Worm (Caenorhabditis elegans) whole organism, L1 larva: Measurements from ENCODE around the gene Y62H9A.12.

ENCODE experiments used
- C34B4.2 ChIP-seq: sonication (generic microtip); optimal IDR thresholded peaks from 2 replicates; lab custom pipeline; 2017; ENCODE audit warnings: mild to moderate bottlenecking, missing genetic modification characterization, missing compliant biosample characterization
- Y116A8C.19 ChIP-seq: sonication (generic microtip); optimal IDR thresholded peaks from 2 replicates; lab custom pipeline; 2016; ENCODE audit warnings: missing compliant biosample characterization, missing genetic modification characterization, borderline replicate concordance
- aha-1 ChIP-seq: fragments of 150-350 bp; optimal IDR thresholded peaks from 2 replicates; lab custom pipeline; 2014; ENCODE audit warnings: missing biosample characterization, missing genetic modification characterization
- aly-2 ChIP-seq: fragments of 150-350 bp; optimal IDR thresholded peaks from 2 replicates; lab custom pipeline; 2014; ENCODE audit warnings: missing biosample characterization, missing genetic modification characterization
- ceh-82 ChIP-seq, 3 experiments: fragments of 150-350 bp in 1 of 3; sonication (generic microtip) in 2 of 3; optimal IDR thresholded peaks; 2 replicates each; lab custom pipeline; 2014 to 2017; ENCODE audit warnings: missing biosample characterization in 3 of 3, missing genetic modification characterization in 3 of 3
- ceh-90 ChIP-seq: sonication (generic microtip); optimal IDR thresholded peaks from 2 replicates; lab custom pipeline; 2016; ENCODE audit warnings: missing genetic modification characterization, missing compliant biosample characterization
- efl-3 ChIP-seq: fragments of 200-800 bp; sonication (Bioruptor generic); optimal IDR thresholded peaks from 2 replicates; lab custom pipeline; 2018; ENCODE audit warnings: mild to moderate bottlenecking, missing genetic modification characterization, missing compliant biosample characterization
- elt-2 ChIP-seq: sonication (generic microtip); optimal IDR thresholded peaks from 2 replicates; lab custom pipeline; 2016; ENCODE audit warnings: missing genetic modification characterization, mild to moderate bottlenecking, inconsistent platforms, missing compliant biosample characterization, missing genetic modification reagents
- elt-3 ChIP-seq, 6 experiments: fragments of 150-350 bp in 1 of 6; sonication (generic microtip); optimal IDR thresholded peaks; 2 replicates each; lab custom pipeline; 2017 to 2018; ENCODE audit warnings: missing biosample characterization in 6 of 6, missing genetic modification characterization in 6 of 6, inconsistent platforms in 1 of 6
- fos-1 ChIP-seq: fragments of 150-350 bp; optimal IDR thresholded peaks from 2 replicates; lab custom pipeline; 2014; ENCODE audit warnings: missing biosample characterization, missing genetic modification characterization
- grh-1 ChIP-seq: fragments of 200-800 bp; sonication (Bioruptor generic); IDR thresholded peaks from 2 replicates; pipeline ENCODE4 v1.3.6; 2022; ENCODE audit warnings: missing genetic modification reagents, missing genetic modification characterization, missing compliant biosample characterization
- hlh-4 ChIP-seq: sonication (generic microtip); optimal IDR thresholded peaks from 2 replicates; lab custom pipeline; 2016; ENCODE audit warnings: mild to moderate bottlenecking, missing genetic modification characterization, missing compliant biosample characterization
- jun-1 ChIP-seq: fragments of 150-350 bp; optimal IDR thresholded peaks from 2 replicates; lab custom pipeline; 2014; ENCODE audit warnings: missing biosample characterization, missing genetic modification reagents, missing genetic modification characterization
- lin-14 ChIP-seq: fragments of 200-800 bp; sonication (Bioruptor generic); optimal IDR thresholded peaks from 2 replicates; lab custom pipeline; 2018; ENCODE audit warnings: mild to moderate bottlenecking, missing genetic modification characterization, moderate library complexity, missing compliant biosample characterization
- lin-15B ChIP-seq: fragments of 150-350 bp; sonication (generic microtip); optimal IDR thresholded peaks from 3 replicates; lab custom pipeline; 2014; ENCODE audit warnings: missing biosample characterization, missing genetic modification characterization
- lin-35 ChIP-seq, 2 experiments: fragments of 150-350 bp; optimal IDR thresholded peaks; 2 replicates each; lab custom pipeline; 2014; ENCODE audit warnings: missing biosample characterization in 2 of 2, missing genetic modification characterization in 2 of 2, missing genetic modification reagents in 2 of 2
- lsy-2 ChIP-seq, 2 experiments: fragments of 150-350 bp; optimal IDR thresholded peaks; 2 replicates each; lab custom pipeline; 2014; ENCODE audit warnings: missing biosample characterization in 2 of 2, missing genetic modification characterization in 2 of 2
- mdl-1 ChIP-seq, 2 experiments: fragments of 150-350 bp; optimal IDR thresholded peaks; 2 replicates each; lab custom pipeline; 2014 to 2017; ENCODE audit warnings: missing biosample characterization in 2 of 2, missing genetic modification characterization in 2 of 2, inconsistent platforms in 1 of 2
- nhr-19 ChIP-seq: fragments of 200-800 bp; sonication (Bioruptor generic); conservative IDR thresholded peaks from 2 replicates; pipeline ENCODE4 v1.3.6; 2022; ENCODE audit warnings: missing genetic modification characterization, missing compliant biosample characterization
- nhr-20 ChIP-seq: sonication (generic microtip); optimal IDR thresholded peaks from 2 replicates; lab custom pipeline; 2016; ENCODE audit warnings: mild to moderate bottlenecking, missing genetic modification characterization, missing compliant biosample characterization
- nhr-71 ChIP-seq: sonication (generic microtip); optimal IDR thresholded peaks from 2 replicates; lab custom pipeline; 2016; ENCODE audit warnings: mild to moderate bottlenecking, missing genetic modification characterization, moderate library complexity, missing compliant biosample characterization
- nhr-77 ChIP-seq: fragments of 150-350 bp; optimal IDR thresholded peaks from 2 replicates; lab custom pipeline; 2014; ENCODE audit warnings: missing biosample characterization, missing genetic modification characterization
- nhr-84 ChIP-seq: sonication (generic microtip); optimal IDR thresholded peaks from 2 replicates; lab custom pipeline; 2017; ENCODE audit warnings: missing biosample characterization, missing genetic modification characterization
- nhr-85 ChIP-seq: sonication (generic microtip); peaks from one replicate; lab custom pipeline; 2016; ENCODE audit warnings: missing genetic modification characterization, inconsistent platforms, missing compliant biosample characterization
- pqm-1 ChIP-seq: sonication (generic microtip); optimal IDR thresholded peaks from 3 replicates; lab custom pipeline; 2017; ENCODE audit warnings: missing biosample characterization, missing genetic modification characterization
- snpc-4 ChIP-seq: fragments of 150-350 bp; optimal IDR thresholded peaks from 2 replicates; lab custom pipeline; 2014; ENCODE audit warnings: missing biosample characterization, missing genetic modification characterization
- snu-23 ChIP-seq: sonication (generic microtip); optimal IDR thresholded peaks from 2 replicates; lab custom pipeline; 2016; ENCODE audit warnings: missing genetic modification characterization, missing compliant biosample characterization
- sox-4 ChIP-seq: sonication (generic microtip); optimal IDR thresholded peaks from 2 replicates; lab custom pipeline; 2016; ENCODE audit warnings: missing genetic modification characterization, missing compliant biosample characterization
- tbx-2 ChIP-seq: sonication (generic microtip); optimal IDR thresholded peaks from 2 replicates; lab custom pipeline; 2016; ENCODE audit warnings: missing genetic modification characterization, missing compliant biosample characterization
- unc-62 ChIP-seq: fragments of 150-350 bp; optimal IDR thresholded peaks from 2 replicates; lab custom pipeline; 2014; ENCODE audit warnings: missing biosample characterization, missing genetic modification reagents, missing genetic modification characterization
- xbp-1 ChIP-seq: sonication (generic microtip); optimal IDR thresholded peaks from 2 replicates; lab custom pipeline; 2016; ENCODE audit warnings: missing genetic modification characterization, missing compliant biosample characterization
- ztf-11 ChIP-seq, 2 experiments: sonication (generic microtip); optimal IDR thresholded peaks; 2 replicates each; lab custom pipeline; 2016 to 2017; ENCODE audit warnings: missing genetic modification characterization in 2 of 2, missing biosample characterization in 1 of 2, missing compliant biosample characterization in 1 of 2

Y62H9A.12 gene

ce11 chrX:11964555-11964954, 50.6 kb downstream of the Y62H9A.12 start:
- TF ChIP-seq sox-4 (no peak), ztf-11 (tag; optimal IDR thresholded peaks at IDR 0.05; lab: Kevin White, UChicago) (no peak), xbp-1 (no peak), pqm-1 (tag; lab: Kevin White, UChicago) (peak; percentile 55), mdl-1 (tag; optimal IDR thresholded peaks at IDR 0.05; lab: Kevin White, UChicago) (no peak), elt-3 (tag; optimal IDR thresholded peaks at IDR 0.05; lab: Kevin White, UChicago) (peak in 5 of 6 experiments; percentile 14 to 93 (median 86)), lsy-2 (tag; optimal IDR thresholded peaks at IDR 0.05; lab: Kevin White, UChicago) (peak in 1 of 2 experiments; percentile 2), fos-1 (tag; lab: Kevin White, UChicago) (no peak), efl-3 (GFP tag; lab: Kevin White, UChicago) (no peak), elt-2 (tag; lab: Kevin White, UChicago) (peak; percentile 67), nhr-77 (tag; lab: Kevin White, UChicago) (no peak), tbx-2 (tag; lab: Kevin White, UChicago) (no peak), aly-2 (tag; lab: Kevin White, UChicago) (no peak), lin-15B (no peak), jun-1 (tag; lab: Kevin White, UChicago) (no peak), aha-1 (tag; lab: Kevin White, UChicago) (no peak), nhr-71 (tag; lab: Kevin White, UChicago) (peak; percentile 38), snpc-4 (tag; lab: Kevin White, UChicago) (no peak), lin-14 (GFP tag; lab: Kevin White, UChicago) (peak; percentile 47), unc-62 (GFP tag; lab: Kevin White, UChicago) (no peak), grh-1 (GFP tag; lab: Robert Waterston, UW) (no peak), ceh-82 (tag; optimal IDR thresholded peaks at IDR 0.05; lab: Kevin White, UChicago) (no peak), nhr-19 (peak; percentile 3; the same call in 1 of the 2 replicates), Y116A8C.19 (tag; lab: Kevin White, UChicago) (no peak)

ce11 chrX:11965163-11965562, 51.2 kb downstream of the Y62H9A.12 start:
- TF ChIP-seq nhr-20 (tag; lab: Kevin White, UChicago): peak; percentile 64
- TF ChIP-seq snu-23 (GFP tag; lab: Kevin White, UChicago): peak; percentile 13
- TF ChIP-seq lin-14 (GFP tag; lab: Kevin White, UChicago): peak; percentile 53
- TF ChIP-seq grh-1 (GFP tag; lab: Robert Waterston, UW): peak; percentile 65; the same call in 1 of the 2 replicates
- peak in 1 of 2 experiments; percentile 40 for TF ChIP-seq lin-35 (GFP tag; optimal IDR thresholded peaks at IDR 0.05; lab: Kevin White, UChicago)
- TF ChIP-seq hlh-4 (tag; lab: Kevin White, UChicago): no peak
- TF ChIP-seq nhr-85: peak; percentile 84
- TF ChIP-seq tbx-2 (tag; lab: Kevin White, UChicago): peak; percentile 24
- no peak for TF ChIP-seq ceh-90
- peak in 1 of 2 experiments; percentile 1 for TF ChIP-seq mdl-1 (tag; optimal IDR thresholded peaks at IDR 0.05; lab: Kevin White, UChicago)
- peak; percentile 13 for TF ChIP-seq nhr-71 (tag; lab: Kevin White, UChicago)
- no peak for TF ChIP-seq C34B4.2
- peak; percentile 10 for TF ChIP-seq nhr-19
- peak in 2 of 6 experiments; percentile 22 to 81 for TF ChIP-seq elt-3 (tag; optimal IDR thresholded peaks at IDR 0.05; lab: Kevin White, UChicago)
- no peak for TF ChIP-seq nhr-84 (tag; lab: Kevin White, UChicago)
